Worm (Caenorhabditis elegans): ENCODE measurements around the gene W01A11.1.

DNA sequence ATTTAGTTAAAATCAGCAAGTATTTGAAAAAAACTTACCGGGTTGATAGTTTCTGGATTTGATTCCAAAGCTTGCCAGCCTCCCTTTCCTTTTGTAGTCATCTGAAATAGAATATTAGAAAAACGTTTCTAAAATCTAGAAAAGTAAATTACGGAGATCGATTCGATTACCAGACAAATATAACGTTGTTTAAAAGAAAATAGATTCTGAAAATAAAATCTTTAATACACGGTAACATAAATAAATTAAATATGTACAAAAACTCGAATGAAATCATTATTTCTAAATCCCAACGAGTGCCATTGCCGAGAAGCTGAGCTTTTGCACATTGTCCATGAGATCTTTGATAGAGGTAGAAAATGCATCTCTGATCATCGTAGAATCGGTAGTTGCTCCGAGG, 9.7 kb downstream of the W01A11.1 start, which contains the start of gene ubh-3:
- TF ChIP-seq daf-8 (GFP tag; IDR thresholded peaks at IDR 0.05) (no peak), daf-16 (GFP tag; optimal IDR thresholded peaks at IDR 0.05) (no peak), daf-16 (tag; optimal IDR thresholded peaks at IDR 0.05) (no peak), unc-39 (tag; optimal IDR thresholded peaks at IDR 0.05) (no peak)
